Fruit fly (Drosophila melanogaster): Measurements from ENCODE around the gene S.

The S gene

DNA sequence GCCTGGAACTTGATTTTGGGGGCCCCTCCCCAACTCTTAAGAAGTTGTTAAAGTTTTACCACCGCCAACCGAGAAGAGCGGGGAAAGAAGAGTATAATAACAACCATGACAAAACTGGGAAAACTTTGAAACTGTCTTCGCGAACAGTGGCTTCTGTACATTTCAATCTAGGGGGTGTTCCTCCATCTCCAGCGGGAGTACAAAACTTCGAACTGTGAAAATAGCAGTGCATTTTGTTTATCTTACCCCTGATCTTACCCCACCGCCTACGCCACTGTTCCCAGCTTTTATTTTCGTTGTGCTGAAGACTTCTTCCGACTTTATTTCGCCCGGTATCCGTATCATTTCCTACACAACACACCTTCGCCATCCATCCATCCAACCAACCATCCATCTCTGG lies 6.7 kb downstream of the S start (continued):
- no peak for TF ChIP-seq CG4617 (GFP tag; optimal IDR thresholded peaks at IDR 0.05; ENCODE audit: borderline replicate concordance)
- peak; percentile 43 for TF ChIP-seq zfh2 (GFP tag; optimal IDR thresholded peaks at IDR 0.05)
- peak; percentile 67 for TF ChIP-seq CG32532 (GFP tag; IDR thresholded peaks at IDR 0.05)
- TF ChIP-seq Xrp1 (GFP tag; IDR thresholded peaks at IDR 0.05) = peak; percentile 53
- TF ChIP-seq Dbx (GFP tag; IDR thresholded peaks at IDR 0.05) = peak; percentile 62
- peak; percentile 32; the same call in 1 of the 2 replicates for TF ChIP-seq CG7372 (GFP tag; IDR thresholded peaks at IDR 0.05)
- 0 out of 2 replicates have a peak, but pooled peaks have one; percentile 44 for TF ChIP-seq toy (GFP tag; IDR thresholded peaks at IDR 0.05)
- peak; percentile 29 for TF ChIP-seq unpg (GFP tag; optimal IDR thresholded peaks at IDR 0.05)
- no peak for TF ChIP-seq CG17186 (GFP tag; optimal IDR thresholded peaks at IDR 0.05)
- no peak for TF ChIP-seq CG5180 (GFP tag; optimal IDR thresholded peaks at IDR 0.05)
- TF ChIP-seq CG4404 (GFP tag; IDR thresholded peaks at IDR 0.05) = no peak; the same call in 1 of the 2 replicates
- TF ChIP-seq CG3163 (GFP tag; optimal IDR thresholded peaks at IDR 0.05) = no peak
- no peak for TF ChIP-seq dm (GFP tag; optimal IDR thresholded peaks at IDR 0.05)
- TF ChIP-seq CG1603 (tag; optimal IDR thresholded peaks at IDR 0.05) = peak; percentile 9
- peak; percentile 1 for TF ChIP-seq CG6254 (GFP tag; optimal IDR thresholded peaks at IDR 0.05)
- TF ChIP-seq vnd (GFP tag; IDR thresholded peaks at IDR 0.05; ENCODE audit: partially characterized antibody) = no peak
- no peak for TF ChIP-seq mld (GFP tag; IDR thresholded peaks at IDR 0.05; ENCODE audit: partially characterized antibody)
- TF ChIP-seq CG11093 (GFP tag; IDR thresholded peaks at IDR 0.05) = peak; percentile 36; the same call in 1 of the 3 replicates
- TF ChIP-seq sens-2 (GFP tag; IDR thresholded peaks at IDR 0.05) = no peak
- TF ChIP-seq Mrtf (GFP tag; IDR thresholded peaks at IDR 0.05) = 0 out of 3 replicates have a peak, but pooled peaks have one; percentile 29
- peak; percentile 46 for TF ChIP-seq gem (tag; optimal IDR thresholded peaks at IDR 0.05)
- peak; percentile 35; the same call in 1 of the 2 replicates for TF ChIP-seq Ptx1 (GFP tag; IDR thresholded peaks at IDR 0.05)
- peak; percentile 12; the same call in 1 of the 3 replicates for TF ChIP-seq ken (GFP tag; IDR thresholded peaks at IDR 0.05)
- no peak for TF ChIP-seq CG7556 (GFP tag; optimal IDR thresholded peaks at IDR 0.05)
- no peak for TF ChIP-seq trem (tag; optimal IDR thresholded peaks at IDR 0.05)
- TF ChIP-seq jumu (GFP tag; optimal IDR thresholded peaks at IDR 0.05) = no peak
- no peak for TF ChIP-seq CG8290 (GFP tag; optimal IDR thresholded peaks at IDR 0.05)
- TF ChIP-seq CG8290 (tag; optimal IDR thresholded peaks at IDR 0.05) = peak in 1 of 2 experiments; percentile 53
- peak; percentile 12 for TF ChIP-seq bcd (GFP tag; optimal IDR thresholded peaks at IDR 0.05)
- TF ChIP-seq CG8089 (GFP tag; optimal IDR thresholded peaks at IDR 0.05) = no peak
- 0 out of 2 replicates have a peak, but pooled peaks have one; percentile 18 for TF ChIP-seq Atf6 (GFP tag; IDR thresholded peaks at IDR 0.05)
- peak; percentile 41 for TF ChIP-seq CG8281 (tag; optimal IDR thresholded peaks at IDR 0.05)
- TF ChIP-seq Dll (GFP tag; IDR thresholded peaks at IDR 0.05; ENCODE audit: partially characterized antibody) = no peak
- TF ChIP-seq fru (optimal IDR thresholded peaks at IDR 0.05) = no peak
- peak; percentile 85 for TF ChIP-seq Med (GFP tag)
- peak; percentile 10 for TF ChIP-seq ind (GFP tag; optimal IDR thresholded peaks at IDR 0.05)
- TF ChIP-seq MESR4 (GFP tag; optimal IDR thresholded peaks at IDR 0.05) = no peak
- TF ChIP-seq NFAT (GFP tag; IDR thresholded peaks at IDR 0.05) = 0 out of 2 replicates have a peak, but pooled peaks have one; percentile 12
- no peak for TF ChIP-seq Asciz (GFP tag; optimal IDR thresholded peaks at IDR 0.05)
- TF ChIP-seq Blimp-1 (GFP tag; optimal IDR thresholded peaks at IDR 0.05) = peak; percentile 55
- peak; percentile 11 for TF ChIP-seq Xbp1 (GFP tag; optimal IDR thresholded peaks at IDR 0.05)
- TF ChIP-seq CG9817 (tag; optimal IDR thresholded peaks at IDR 0.05) = no peak
- TF ChIP-seq Meics (GFP tag; optimal IDR thresholded peaks at IDR 0.05) = peak; percentile 33
- 0 out of 3 replicates have a peak, but pooled peaks have one; percentile 37 for TF ChIP-seq ase (GFP tag; IDR thresholded peaks at IDR 0.05)
- peak; percentile 2 for TF ChIP-seq CHES-1-like (GFP tag; optimal IDR thresholded peaks at IDR 0.05)
- TF ChIP-seq lab (GFP tag; optimal IDR thresholded peaks at IDR 0.05) = peak; percentile 38
- TF ChIP-seq ATbp (GFP tag; optimal IDR thresholded peaks at IDR 0.05) = peak; percentile 25
- TF ChIP-seq CG2678 (tag; optimal IDR thresholded peaks at IDR 0.05) = peak; percentile 58
- TF ChIP-seq CG7786 (GFP tag; optimal IDR thresholded peaks at IDR 0.05) = peak; percentile 10
- peak; percentile 45 for TF ChIP-seq Ets65A (GFP tag)
- no peak for TF ChIP-seq en (GFP tag; optimal IDR thresholded peaks at IDR 0.05)
